Worm (Caenorhabditis elegans) whole organism, L1 larva: ENCODE measurements around the gene nhr-97.

Experiments used
- C04F5.9 ChIP-seq: sonication (generic microtip); optimal IDR thresholded peaks from 2 replicates; lab custom pipeline; 2016; ENCODE audit warnings: missing genetic modification characterization, missing compliant biosample characterization
- nhr-237 ChIP-seq: fragments of 150-350 bp; optimal IDR thresholded peaks from 2 replicates; lab custom pipeline; 2014; ENCODE audit warnings: missing biosample characterization, missing genetic modification characterization

ce11 chrIV:9796494-9796893 is 39.1 kb downstream of the nhr-97 start, which contains the start of gene pis-1:
- TF ChIP-seq nhr-237 (tag; lab: Kevin White, UChicago) (no peak), C04F5.9 (tag; lab: Kevin White, UChicago) (no peak)
